Fruit fly (Drosophila melanogaster) whole organism, prepupa: ENCODE data around the gene msl-3.
A peak's percentile ranks its signal among the peaks of the same experiment; 100 is the strongest.

Source experiments
- CG10631 ChIP-seq: fragments of 200-800 bp; sonication (Bioruptor generic); optimal IDR thresholded peaks from 2 replicates; lab custom pipeline; 2016; ENCODE audit warnings: missing biosample characterization, missing genetic modification characterization
- CG10669 ChIP-seq: fragments of 200-800 bp; sonication (Bioruptor generic); optimal IDR thresholded peaks from 3 replicates; lab custom pipeline; 2018; ENCODE audit warnings: missing biosample characterization, mild to moderate bottlenecking, missing genetic modification characterization, moderate library complexity
- CG11902 ChIP-seq: fragments of 200-800 bp; sonication (Bioruptor generic); optimal IDR thresholded peaks from 3 replicates; lab custom pipeline; 2016; ENCODE audit warnings: missing biosample characterization, missing genetic modification characterization
- CG15336 ChIP-seq: fragments of 200-800 bp; sonication (Bioruptor generic); IDR thresholded peaks from 2 replicates; pipeline ENCODE4 v1.3.6; 2022; ENCODE audit warnings: missing biosample characterization, missing genetic modification characterization
- CG1621 ChIP-seq: fragments of 200-800 bp; sonication (Bioruptor generic); optimal IDR thresholded peaks from 3 replicates; lab custom pipeline; 2018; ENCODE audit warnings: missing biosample characterization, mild to moderate bottlenecking, missing genetic modification characterization
- CG16779 ChIP-seq: fragments of 200-800 bp; sonication (Bioruptor generic); optimal IDR thresholded peaks from 3 replicates; lab custom pipeline; 2017; ENCODE audit warnings: missing biosample characterization, mild to moderate bottlenecking, missing genetic modification characterization
- CG3032 ChIP-seq: fragments of 200-800 bp; optimal IDR thresholded peaks from 2 replicates; lab custom pipeline; 2019; ENCODE audit warnings: missing biosample characterization, mild to moderate bottlenecking, missing genetic modification characterization, moderate library complexity
- CG31627 ChIP-seq: fragments of 200-800 bp; sonication (Bioruptor generic); optimal IDR thresholded peaks from 3 replicates; lab custom pipeline; 2016; ENCODE audit warnings: missing biosample characterization, missing genetic modification characterization
- CG32006 ChIP-seq: fragments of 200-800 bp; sonication (Bioruptor generic); optimal IDR thresholded peaks from 3 replicates; lab custom pipeline; 2017; ENCODE audit warnings: missing biosample characterization, mild to moderate bottlenecking, missing genetic modification characterization
- CG3919 ChIP-seq: fragments of 200-800 bp; sonication (Bioruptor generic); optimal IDR thresholded peaks from 3 replicates; lab custom pipeline; 2016; ENCODE audit warnings: missing biosample characterization, missing genetic modification characterization
- CG6163 ChIP-seq: fragments of 200-800 bp; sonication (Bioruptor generic); IDR thresholded peaks from 3 replicates; pipeline ENCODE4 v1.3.6; 2022; ENCODE audit warnings: missing biosample characterization, missing genetic modification characterization
- CG6276 ChIP-seq: fragments of 200-800 bp; sonication (Bioruptor generic); optimal IDR thresholded peaks from 2 replicates; lab custom pipeline; 2017; ENCODE audit warnings: missing biosample characterization, mild to moderate bottlenecking, missing genetic modification characterization
- CG6808 ChIP-seq: fragments of 200-800 bp; sonication (Bioruptor generic); optimal IDR thresholded peaks from 3 replicates; lab custom pipeline; 2017; ENCODE audit warnings: missing biosample characterization, missing genetic modification characterization, mild to moderate bottlenecking, moderate library complexity, missing genetic modification reagents
- CG6854 ChIP-seq: fragments of 200-800 bp; sonication (Bioruptor generic); optimal IDR thresholded peaks from 2 replicates; lab custom pipeline; 2017; ENCODE audit warnings: missing biosample characterization, mild to moderate bottlenecking, missing genetic modification characterization
- CG8319 ChIP-seq: fragments of 200-800 bp; sonication (Bioruptor generic); optimal IDR thresholded peaks from 3 replicates; lab custom pipeline; 2016; ENCODE audit warnings: missing biosample characterization, missing genetic modification characterization
- CG8632 ChIP-seq: fragments of 200-800 bp; sonication (Bioruptor generic); optimal IDR thresholded peaks from 3 replicates; lab custom pipeline; 2016; ENCODE audit warnings: missing biosample characterization, missing genetic modification characterization
- CG9139 ChIP-seq: fragments of 200-800 bp; sonication (Bioruptor generic); optimal IDR thresholded peaks from 3 replicates; lab custom pipeline; 2017; ENCODE audit warnings: missing biosample characterization, mild to moderate bottlenecking, missing genetic modification characterization
- Eip75B ChIP-seq: fragments of 200-800 bp; sonication (Bioruptor generic); optimal IDR thresholded peaks from 3 replicates; lab custom pipeline; 2016; ENCODE audit warnings: missing biosample characterization, missing genetic modification characterization
- Eip78C ChIP-seq: fragments of 200-800 bp; sonication (Bioruptor generic); peaks from one replicate; lab custom pipeline; 2016; ENCODE audit warnings: missing biosample characterization, missing genetic modification characterization
- Eip93F ChIP-seq: fragments of 200-800 bp; sonication (Bioruptor generic); optimal IDR thresholded peaks from 2 replicates; lab custom pipeline; 2016; ENCODE audit warnings: missing biosample characterization, mild to moderate bottlenecking, missing genetic modification characterization
- Ets21C ChIP-seq: fragments of 200-800 bp; sonication (Bioruptor generic); optimal IDR thresholded peaks from 3 replicates; lab custom pipeline; 2016; ENCODE audit warnings: missing biosample characterization, missing genetic modification characterization
- Gug ChIP-seq: fragments of 200-800 bp; sonication (Bioruptor generic); IDR thresholded peaks from 2 replicates; pipeline ENCODE4 v1.3.6; 2022; ENCODE audit warnings: missing biosample characterization, missing genetic modification characterization
- Hr38 ChIP-seq: sonication (Bioruptor generic); optimal IDR thresholded peaks from 2 replicates; lab custom pipeline; 2016; ENCODE audit warnings: missing biosample characterization, missing genetic modification characterization
- Hr4 ChIP-seq: fragments of 200-800 bp; sonication (Bioruptor generic); optimal IDR thresholded peaks from 3 replicates; lab custom pipeline; 2016; ENCODE audit warnings: missing biosample characterization, missing genetic modification characterization
- Lpt ChIP-seq: fragments of 200-800 bp; sonication (Bioruptor generic); optimal IDR thresholded peaks from 3 replicates; lab custom pipeline; 2016; ENCODE audit warnings: missing biosample characterization, missing genetic modification characterization
- Met ChIP-seq: fragments of 200-800 bp; sonication (Bioruptor generic); optimal IDR thresholded peaks from 3 replicates; lab custom pipeline; 2016; ENCODE audit warnings: missing biosample characterization, missing genetic modification characterization
- OdsH ChIP-seq: fragments of 200-800 bp; sonication (Bioruptor generic); optimal IDR thresholded peaks from 3 replicates; lab custom pipeline; 2016; ENCODE audit warnings: missing biosample characterization, missing genetic modification characterization
- Smox ChIP-seq: fragments of 200-800 bp; sonication (Bioruptor generic); optimal IDR thresholded peaks from 3 replicates; lab custom pipeline; 2016; ENCODE audit warnings: missing biosample characterization, missing genetic modification characterization
- Sox102F ChIP-seq: fragments of 200-800 bp; sonication (Bioruptor generic); optimal IDR thresholded peaks from 2 replicates; lab custom pipeline; 2016; ENCODE audit warnings: missing biosample characterization, mild to moderate bottlenecking, missing genetic modification characterization
- Sox14 ChIP-seq: fragments of 200-800 bp; sonication (Bioruptor generic); optimal IDR thresholded peaks from 3 replicates; lab custom pipeline; 2016; ENCODE audit warnings: missing biosample characterization, missing genetic modification characterization
- Sox15 ChIP-seq: fragments of 200-800 bp; sonication (Bioruptor generic); optimal IDR thresholded peaks from 3 replicates; lab custom pipeline; 2016; ENCODE audit warnings: missing biosample characterization, missing genetic modification characterization
- cyc ChIP-seq: fragments of 200-800 bp; sonication (Bioruptor generic); optimal IDR thresholded peaks from 3 replicates; lab custom pipeline; 2016; ENCODE audit warnings: missing biosample characterization, missing genetic modification characterization
- dac ChIP-seq: fragments of 200-800 bp; sonication (Bioruptor generic); optimal IDR thresholded peaks from 2 replicates; lab custom pipeline; 2017; ENCODE audit warnings: missing biosample characterization, mild to moderate bottlenecking, missing genetic modification characterization
- dsx ChIP-seq: fragments of 200-800 bp; optimal IDR thresholded peaks from 3 replicates; lab custom pipeline; 2019; ENCODE audit warnings: missing biosample characterization, mild to moderate bottlenecking, missing genetic modification characterization, moderate library complexity; ENCODE audit not compliant: poor library complexity, severe bottlenecking
- eg ChIP-seq: fragments of 200-800 bp; sonication (Bioruptor generic); IDR thresholded peaks from 3 replicates; pipeline ENCODE4 v1.3.6; 2022; ENCODE audit warnings: missing biosample characterization, missing genetic modification characterization
- esn ChIP-seq: fragments of 200-800 bp; sonication (Bioruptor generic); optimal IDR thresholded peaks from 2 replicates; lab custom pipeline; 2016; ENCODE audit warnings: missing biosample characterization, mild to moderate bottlenecking, missing genetic modification characterization, moderate library complexity
- fd59A ChIP-seq: fragments of 200-800 bp; sonication (Bioruptor generic); optimal IDR thresholded peaks from 2 replicates; lab custom pipeline; 2017; ENCODE audit warnings: missing biosample characterization, mild to moderate bottlenecking, missing genetic modification characterization, missing genetic modification reagents
- fkh ChIP-seq: fragments of 200-800 bp; sonication (Bioruptor generic); optimal IDR thresholded peaks from 3 replicates; lab custom pipeline; 2017; ENCODE audit warnings: missing biosample characterization, mild to moderate bottlenecking, missing genetic modification characterization, moderate library complexity
- lz ChIP-seq: fragments of 200-800 bp; sonication (Bioruptor generic); optimal IDR thresholded peaks from 3 replicates; lab custom pipeline; 2016; ENCODE audit warnings: missing biosample characterization, missing genetic modification characterization
- net ChIP-seq: fragments of 200-800 bp; sonication (Bioruptor generic); optimal IDR thresholded peaks from 3 replicates; lab custom pipeline; 2016; ENCODE audit warnings: missing biosample characterization, missing genetic modification characterization
- pdm3 ChIP-seq: fragments of 200-800 bp; sonication (Bioruptor generic); optimal IDR thresholded peaks from 3 replicates; lab custom pipeline; 2016; ENCODE audit warnings: missing biosample characterization, missing genetic modification characterization
- salr ChIP-seq, 2 experiments: fragments of 200-800 bp; sonication (Bioruptor generic); optimal IDR thresholded peaks; 3 replicates each; lab custom pipeline; 2016 to 2018; ENCODE audit warnings: missing biosample characterization in 2 of 2, missing genetic modification characterization in 2 of 2, mild to moderate bottlenecking in 1 of 2
- spab ChIP-seq: fragments of 200-800 bp; sonication (Bioruptor generic); optimal IDR thresholded peaks from 2 replicates; lab custom pipeline; 2017; ENCODE audit warnings: missing biosample characterization, mild to moderate bottlenecking, missing genetic modification characterization, missing genetic modification reagents
- ss ChIP-seq, 2 experiments: fragments of 200-800 bp; sonication (Bioruptor generic); optimal IDR thresholded peaks; 2 replicates in 1 of 2; 3 replicates in 1 of 2; lab custom pipeline; 2017 to 2018; ENCODE audit warnings: mild to moderate bottlenecking in 2 of 2, missing biosample characterization in 2 of 2, missing genetic modification characterization in 2 of 2, moderate library complexity in 1 of 2
- svp ChIP-seq: fragments of 200-800 bp; sonication (Bioruptor generic); peaks from one replicate; lab custom pipeline; 2016; ENCODE audit warnings: missing biosample characterization, missing genetic modification characterization
- topi ChIP-seq: fragments of 200-800 bp; sonication (Bioruptor generic); optimal IDR thresholded peaks from 3 replicates; lab custom pipeline; 2016; ENCODE audit warnings: missing biosample characterization, missing genetic modification characterization

Gene msl-3

dm6 chr3L:7151521-7152465 lies 26.5 kb upstream of the msl-3 start (continued):
- TF ChIP-seq CG31627 (GFP tag; lab: Kevin White, UChicago) (no peak), OdsH (GFP tag; lab: Kevin White, UChicago) (peak; percentile 73), CG3919 (GFP tag; lab: Kevin White, UChicago) (peak; percentile 72), Gug (GFP tag; lab: Robert Waterston, UW) (peak; percentile 73), cyc (peak; percentile 15), CG11902 (GFP tag; lab: Kevin White, UChicago) (no peak), esn (GFP tag; lab: Kevin White, UChicago) (no peak), dsx (GFP tag; lab: Kevin White, UChicago) (peak; percentile 13), Smox (GFP tag; lab: Kevin White, UChicago) (peak; percentile 6), CG6808 (GFP tag; lab: Kevin White, UChicago) (peak; percentile 15), lz (GFP tag; lab: Kevin White, UChicago) (no peak), CG6276 (peak; percentile 45), CG1621 (tag; lab: Kevin White, UChicago) (no peak), Eip93F (GFP tag; lab: Kevin White, UChicago) (no peak), CG6854 (GFP tag; lab: Kevin White, UChicago) (no peak), CG9139 (no peak), Hr4 (GFP tag; lab: Kevin White, UChicago) (peak; percentile 85), CG10669 (GFP tag; lab: Kevin White, UChicago) (no peak)

- TF ChIP-seq fkh (GFP tag; lab: Kevin White, UChicago) (no peak), ss (GFP tag; optimal IDR thresholded peaks at IDR 0.05; lab: Kevin White, UChicago) (peak; percentile 74 to 79), CG32006 (peak; percentile 81), dac (GFP tag; lab: Kevin White, UChicago) (peak; percentile 40), pdm3 (GFP tag; lab: Kevin White, UChicago) (peak; percentile 78), CG16779 (peak; percentile 50), Sox15 (peak; percentile 28), net (GFP tag; lab: Kevin White, UChicago) (peak; percentile 74), salr (GFP tag; optimal IDR thresholded peaks at IDR 0.05; lab: Kevin White, UChicago) (peak; percentile 56 to 60), CG15336 (peak; percentile 91), CG6808 (GFP tag; lab: Kevin White, UChicago) (peak; percentile 75), fd59A (GFP tag; lab: Kevin White, UChicago) (peak; percentile 67), spab (GFP tag; lab: Kevin White, UChicago) (peak; percentile 78), CG10669 (GFP tag; lab: Kevin White, UChicago) (peak; percentile 81), CG6854 (GFP tag; lab: Kevin White, UChicago) (no peak), Eip78C (GFP tag; lab: Kevin White, UChicago) (peak; percentile 95), CG8632 (GFP tag; lab: Kevin White, UChicago) (peak; percentile 41), Sox102F (GFP tag; lab: Kevin White, UChicago) (peak; percentile 30), CG9139 (peak; percentile 75), Sox14 (GFP tag; lab: Kevin White, UChicago) (peak; percentile 75), topi (GFP tag; lab: Kevin White, UChicago) (peak; percentile 61), cyc (peak; percentile 49), Eip93F (GFP tag; lab: Kevin White, UChicago) (no peak), eg (GFP tag; lab: Robert Waterston, UW) (peak; percentile 94), Eip75B (GFP tag; lab: Kevin White, UChicago) (peak; percentile 75), lz (GFP tag; lab: Kevin White, UChicago) (peak; percentile 35), Hr38 (no peak), CG6163 (peak; percentile 93), svp (no peak), Gug (GFP tag; lab: Robert Waterston, UW) (peak; percentile 73), Ets21C (GFP tag; lab: Kevin White, UChicago) (peak; percentile 19), CG31627 (GFP tag; lab: Kevin White, UChicago) (peak; percentile 52), CG8319 (GFP tag; lab: Kevin White, UChicago) (peak; percentile 44), Met (GFP tag; lab: Kevin White, UChicago) (peak; percentile 50), CG10631 (GFP tag; lab: Kevin White, UChicago) (peak; percentile 65), CG3032 (tag; lab: Kevin White, UChicago) (peak; percentile 77), Lpt (peak; percentile 77), CG11902 (GFP tag; lab: Kevin White, UChicago) (peak; percentile 30)
Observed at dm6 chr3L:7150850-7151249, 25.5 kb upstream of the msl-3 start.
